Worm (Caenorhabditis elegans) whole organism, L4/young adult: ENCODE results near the gene tre-4.

Source experiments
- W03F9.2 ChIP-seq: fragments of 150-350 bp; optimal IDR thresholded peaks from 2 replicates; lab custom pipeline; 2014; ENCODE audit warnings: missing biosample characterization, missing genetic modification characterization
- dao-5 ChIP-seq: sonication (generic microtip); optimal IDR thresholded peaks from 2 replicates; lab custom pipeline; 2016; ENCODE audit warnings: missing genotype, missing genetic modification characterization, moderate library complexity, missing compliant biosample characterization
- him-1 ChIP-seq: sonication (generic microtip); optimal IDR thresholded peaks from 2 replicates; lab custom pipeline; 2016; ENCODE audit warnings: missing genotype, missing genetic modification reagents, missing genetic modification characterization, missing compliant biosample characterization

Gene tre-4

DNA sequence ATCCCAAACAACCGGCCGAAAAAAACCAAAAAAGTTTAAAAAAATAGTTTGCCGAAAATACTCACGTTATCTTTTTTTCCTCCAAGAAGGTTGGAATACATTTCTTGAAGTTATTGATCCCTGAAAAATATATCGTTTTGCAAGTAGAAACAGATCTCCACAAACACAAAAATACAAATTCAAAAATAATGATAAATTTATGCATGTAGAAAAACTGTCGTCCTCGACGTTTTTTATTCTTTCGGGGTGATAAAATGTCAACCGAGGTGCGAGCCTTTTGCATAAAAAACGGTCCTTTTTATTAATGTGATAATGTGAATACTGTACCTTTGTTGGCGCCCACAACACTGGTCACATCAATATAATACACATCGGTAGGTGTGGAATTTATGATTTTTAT is 8.2 kb upstream of the tre-4 start, which contains the start of gene F02D10.2:
TSS of gene F02D10.2 (minus strand) at position 101 of the 400 bp plus-strand sequence.
- TF ChIP-seq him-1 (no peak), dao-5 (tag; lab: Kevin White, UChicago) (no peak), W03F9.2 (tag; lab: Kevin White, UChicago) (no peak)

- no peak for TF ChIP-seq W03F9.2 (tag; lab: Kevin White, UChicago)
- TF ChIP-seq him-1, result no peak
- no peak for TF ChIP-seq dao-5 (tag; lab: Kevin White, UChicago)
Measured at ce11 chrX:13466926-13467866, 4.8 kb upstream of the tre-4 start, which contains the start of gene col-183. Gene col-183, minus strand, starts transcription at chrX:13467764.

ce11 chrX:13469047-13469633 is 2.8 kb upstream of the tre-4 start, which contains the start of gene col-184:
Gene col-184, plus strand, starts transcription at chrX:13469455.
- TF ChIP-seq him-1, result no peak
- no peak for TF ChIP-seq W03F9.2 (tag; lab: Kevin White, UChicago)
- no peak for TF ChIP-seq dao-5 (tag; lab: Kevin White, UChicago)

DNA sequence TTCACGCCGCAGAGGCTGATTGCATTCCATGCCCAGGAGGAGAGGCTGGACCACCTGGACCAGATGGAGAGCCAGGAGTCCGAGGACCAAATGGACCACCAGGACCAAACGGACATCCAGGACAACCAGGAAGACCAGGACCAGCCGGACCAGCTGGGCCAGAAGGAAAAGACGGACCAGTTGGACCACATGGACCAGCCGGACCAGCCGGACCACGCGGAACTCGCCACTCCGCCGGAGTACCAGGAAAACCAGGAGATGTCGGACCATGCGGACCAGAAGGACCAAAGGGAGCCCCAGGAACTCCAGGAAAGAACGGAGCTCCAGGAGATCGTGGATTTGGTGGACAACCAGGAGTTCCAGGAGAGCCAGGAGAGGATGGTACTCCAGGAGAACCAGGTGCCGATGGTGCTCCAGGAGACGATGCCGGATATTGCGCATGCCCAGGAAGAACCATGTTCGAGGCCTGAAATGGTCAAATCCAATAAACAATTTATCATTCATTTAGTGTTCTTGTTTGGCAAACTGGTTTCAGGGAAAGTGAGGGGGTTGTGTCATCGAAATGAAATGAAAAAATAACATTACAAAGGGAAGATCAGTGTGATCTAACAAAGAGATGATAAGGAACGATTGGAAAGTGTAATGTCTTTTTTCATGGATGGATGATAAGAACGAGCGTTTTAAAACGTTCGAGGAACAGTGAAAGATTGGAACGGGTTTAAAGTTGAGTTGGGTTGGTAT is 1.9 kb upstream of the tre-4 start:
- TF ChIP-seq W03F9.2 (tag; lab: Kevin White, UChicago) (no peak), dao-5 (tag; lab: Kevin White, UChicago) (no peak)

- TF ChIP-seq dao-5 (tag; lab: Kevin White, UChicago), result no peak
- TF ChIP-seq him-1, result no peak
- TF ChIP-seq W03F9.2 (tag; lab: Kevin White, UChicago), result no peak
Measured at ce11 chrX:13477356-13477755, 5.4 kb downstream of the tre-4 start, which contains the start of gene efn-3. Gene efn-3, minus strand, starts transcription at chrX:13477456.

DNA sequence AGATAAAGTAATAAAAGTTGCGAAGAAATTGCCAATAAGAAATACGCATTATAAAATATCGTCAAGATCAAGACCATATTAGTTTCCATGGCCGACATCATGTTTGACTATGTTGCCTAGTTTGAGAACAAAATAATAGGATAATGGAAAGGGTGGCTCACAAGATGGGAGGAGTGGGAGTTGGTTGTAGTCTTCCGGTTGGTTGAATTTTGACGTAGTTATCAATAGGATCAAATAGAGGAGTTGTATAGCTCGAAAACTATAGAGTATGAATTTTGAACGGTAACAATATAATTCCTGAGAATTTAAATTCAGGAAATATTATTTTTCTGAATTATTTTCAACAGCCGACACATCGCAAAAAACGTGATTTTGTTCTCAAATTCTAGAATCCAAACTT is 9.7 kb downstream of the tre-4 start, which contains the start of gene srd-50:
TSS of gene srd-50 (minus strand) at position 101 of the 400 bp plus-strand sequence.
- TF ChIP-seq dao-5 (tag; lab: Kevin White, UChicago) (no peak), W03F9.2 (tag; lab: Kevin White, UChicago) (no peak), him-1 (no peak)

DNA sequence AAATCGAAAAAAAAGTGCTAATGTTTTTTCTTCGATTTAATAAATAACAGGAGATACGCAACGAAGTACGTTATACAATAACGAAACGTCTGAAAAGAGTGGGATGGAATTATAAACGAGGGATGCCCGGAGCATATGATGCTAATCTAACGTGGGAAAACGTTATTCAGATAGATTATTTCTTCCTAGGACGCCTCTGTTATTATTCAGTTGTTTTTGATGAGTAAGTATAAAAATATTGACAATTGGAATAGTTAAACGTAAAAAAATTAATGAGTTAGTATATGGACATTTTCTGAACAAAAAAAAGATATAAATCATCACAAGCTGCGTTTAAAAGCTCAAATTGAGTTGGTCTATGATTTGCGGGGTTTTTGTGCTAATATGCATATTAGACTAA is 12.9 kb downstream of the tre-4 start, which contains the start of gene srd-51:
TSS of gene srd-51 (minus strand) at position 101 of the 400 bp plus-strand sequence.
- TF ChIP-seq him-1 (no peak), W03F9.2 (tag; lab: Kevin White, UChicago) (no peak), dao-5 (tag; lab: Kevin White, UChicago) (no peak)

DNA sequence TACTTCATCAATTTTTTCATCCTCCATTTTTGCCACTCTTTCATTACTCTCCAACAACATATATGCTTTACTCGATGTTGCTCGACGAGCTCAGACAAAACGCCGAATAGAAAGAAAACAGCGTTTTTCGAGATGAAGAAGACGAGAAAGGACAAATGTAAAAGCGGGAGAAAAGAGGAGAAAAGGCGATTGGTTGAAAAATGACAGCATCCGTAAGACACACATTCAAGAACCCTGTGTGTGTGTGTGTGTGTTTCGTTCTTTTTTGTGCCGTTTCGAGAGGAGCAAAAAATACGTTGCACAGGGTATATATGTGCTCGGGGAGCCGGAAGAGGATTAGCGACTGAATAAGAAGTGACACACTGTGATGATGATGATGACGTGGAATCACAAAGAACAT is 21.8 kb downstream of the tre-4 start:
- TF ChIP-seq him-1 (peak; percentile 17), dao-5 (tag; lab: Kevin White, UChicago) (no peak), W03F9.2 (tag; lab: Kevin White, UChicago) (no peak)

DNA sequence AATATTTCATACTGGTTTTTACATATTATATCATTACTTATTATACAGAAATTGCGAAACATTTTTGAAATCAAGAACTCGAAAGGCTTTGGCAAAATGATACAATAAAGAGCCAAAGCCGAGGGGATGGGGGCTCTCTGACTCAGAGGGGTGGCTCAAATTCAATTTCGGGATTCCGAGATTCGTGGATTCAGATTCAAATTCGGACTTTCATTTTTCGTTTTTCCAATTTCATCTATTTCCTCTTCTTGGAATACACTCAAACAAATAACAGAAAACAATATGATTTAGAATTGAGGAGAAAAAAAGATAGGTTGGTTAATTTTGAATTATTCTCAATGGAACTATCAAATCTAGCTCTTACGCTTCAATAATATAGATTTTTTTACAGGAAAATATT is 27.1 kb downstream of the tre-4 start:
- no peak for TF ChIP-seq dao-5 (tag; lab: Kevin White, UChicago)
- TF ChIP-seq him-1, result no peak
- TF ChIP-seq W03F9.2 (tag; lab: Kevin White, UChicago), result no peak

DNA sequence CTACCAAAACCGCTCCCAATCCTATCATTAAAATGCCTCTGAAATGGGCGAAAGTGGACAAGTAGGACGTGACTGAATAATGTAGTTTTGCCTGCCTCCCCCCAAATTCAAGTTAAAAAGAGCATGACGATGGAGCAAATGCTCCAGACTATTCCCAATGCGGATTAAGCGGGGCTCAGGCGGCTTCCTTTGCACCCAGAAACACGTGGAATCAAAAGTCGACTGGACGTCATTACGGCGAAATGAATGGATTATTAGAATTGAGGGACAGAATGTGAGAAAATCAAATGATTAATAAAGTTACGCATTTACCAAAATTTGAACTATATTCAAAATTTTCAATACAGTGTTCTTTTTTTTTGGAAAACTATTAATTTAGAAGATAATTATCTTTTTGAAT is 28.0 kb downstream of the tre-4 start:
- TF ChIP-seq dao-5 (tag; lab: Kevin White, UChicago), result no peak
- no peak for TF ChIP-seq W03F9.2 (tag; lab: Kevin White, UChicago)
- no peak for TF ChIP-seq him-1

ce11 chrX:13500568-13500967 is 28.6 kb downstream of the tre-4 start, which contains the start of gene sad-1:
Gene sad-1, minus strand, starts transcription at chrX:13500668.
- TF ChIP-seq him-1 (no peak), W03F9.2 (tag; lab: Kevin White, UChicago) (no peak), dao-5 (tag; lab: Kevin White, UChicago) (no peak)

- TF ChIP-seq W03F9.2 (tag; lab: Kevin White, UChicago) (no peak), him-1 (peak; percentile 85)
Measured at ce11 chrX:13502282-13502681, 30.3 kb downstream of the tre-4 start.

DNA sequence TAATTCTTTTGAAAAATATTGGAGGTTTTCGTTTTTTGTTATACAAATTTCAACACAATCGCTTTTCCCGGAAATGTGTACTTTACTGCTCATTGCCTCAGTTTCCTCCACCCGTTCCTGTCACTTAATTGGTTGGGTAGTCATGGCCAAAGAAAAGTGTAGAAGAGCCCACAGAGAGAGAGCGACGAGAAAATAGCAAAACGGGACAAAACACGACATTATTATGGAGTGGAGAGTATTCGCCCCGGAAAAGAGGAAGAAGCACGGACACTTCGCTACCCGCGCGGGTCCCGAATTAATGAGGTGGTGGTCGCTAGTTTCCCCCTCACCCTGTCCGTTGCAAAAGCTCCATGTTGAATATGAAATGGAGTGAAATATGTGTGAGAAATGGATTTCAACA is 31.9 kb downstream of the tre-4 start:
- TF ChIP-seq W03F9.2 (tag; lab: Kevin White, UChicago), result no peak
